Worm (Caenorhabditis elegans): ENCODE results near the gene C15H9.5.

DNA sequence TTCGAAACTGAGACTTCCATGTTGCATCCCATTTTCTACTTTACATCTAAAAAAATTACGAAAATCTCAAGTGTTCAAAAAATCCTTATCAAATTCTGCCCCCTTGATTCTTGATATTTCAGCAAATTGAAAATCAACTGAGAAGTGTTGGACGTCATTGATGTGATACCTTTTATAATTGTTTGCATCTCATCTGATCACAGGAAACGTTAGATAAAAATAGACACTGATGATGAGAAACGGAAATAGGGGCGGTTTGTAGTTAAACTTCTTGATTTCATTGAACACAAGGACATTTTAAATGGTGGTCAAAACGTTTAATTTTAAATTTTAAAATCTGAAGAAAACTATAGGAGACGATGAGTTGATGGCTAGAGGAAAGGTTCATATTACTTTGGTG lies 35.7 kb downstream of the C15H9.5 start:
- TF ChIP-seq klf-2 (GFP tag; conservative IDR thresholded peaks at IDR 0.05) (no peak), med-1 (GFP tag; optimal IDR thresholded peaks at IDR 0.05; ENCODE audit: insufficient read depth) (no peak), ztf-29 (GFP tag; IDR thresholded peaks at IDR 0.05) (no peak), flt-1 (GFP tag; IDR thresholded peaks at IDR 0.05) (no peak), ref-1 (GFP tag; conservative IDR thresholded peaks at IDR 0.05) (no peak), tab-1 (GFP tag; IDR thresholded peaks at IDR 0.05) (no peak), cog-1 (tag; optimal IDR thresholded peaks at IDR 0.05) (no peak)
